Worm (Caenorhabditis elegans): Measurements from ENCODE around the gene F29A7.6.

DNA sequence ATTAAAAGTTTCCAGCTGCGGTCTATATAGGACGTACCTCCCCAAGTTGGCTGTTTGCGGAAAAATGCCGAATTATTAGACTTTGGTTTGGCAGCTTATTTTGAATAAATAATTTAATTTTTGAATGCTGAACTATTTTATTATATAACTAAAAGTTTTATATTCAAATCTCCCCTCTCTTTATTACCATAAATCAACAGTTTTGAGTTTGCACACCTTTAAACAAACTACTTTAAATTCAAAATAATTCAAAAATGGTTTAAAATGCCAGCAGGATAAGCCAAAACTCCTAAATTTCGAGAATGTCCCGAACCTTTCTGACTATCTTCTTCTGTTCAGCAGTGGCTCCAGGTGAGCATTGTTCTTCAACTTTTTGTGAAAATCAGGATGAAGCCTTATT lies 26.8 kb upstream of the F29A7.6 start, which contains the start of gene F08D12.3:
- TF ChIP-seq Y22D7AL.16 (tag; optimal IDR thresholded peaks at IDR 0.05) (no peak), rnt-1 (tag; optimal IDR thresholded peaks at IDR 0.05) (no peak), T23F11.4 (GFP tag; optimal IDR thresholded peaks at IDR 0.05) (no peak), pqm-1 (tag; optimal IDR thresholded peaks at IDR 0.05) (no peak), dmd-4 (tag; optimal IDR thresholded peaks at IDR 0.05; ENCODE audit: borderline replicate concordance) (no peak), ceh-9 (tag; optimal IDR thresholded peaks at IDR 0.05) (no peak)
